Worm (Caenorhabditis elegans) whole organism, L2 larva: Measurements from ENCODE around the gene F01F1.15.
A peak's percentile ranks its signal among the peaks of the same experiment; 100 is the strongest.

ENCODE experiments used
- F13H6.1 ChIP-seq: sonication (generic microtip); optimal IDR thresholded peaks from 2 replicates; lab custom pipeline; 2016; ENCODE audit warnings: missing genetic modification characterization, missing compliant biosample characterization
- Y55F3AM.14 ChIP-seq: fragments of 200-800 bp; sonication (Bioruptor generic); optimal IDR thresholded peaks from 2 replicates; lab custom pipeline; 2018; ENCODE audit warnings: mild to moderate bottlenecking, missing genetic modification characterization, missing compliant biosample characterization
- ZK546.5 ChIP-seq: sonication (generic microtip); optimal IDR thresholded peaks from 2 replicates; lab custom pipeline; 2017; ENCODE audit warnings: missing biosample characterization, missing genetic modification characterization
- alr-1 ChIP-seq: fragments of 150-350 bp; optimal IDR thresholded peaks from 2 replicates; lab custom pipeline; 2014; ENCODE audit warnings: missing biosample characterization, missing genetic modification characterization
- aly-2 ChIP-seq: fragments of 150-350 bp; optimal IDR thresholded peaks from 2 replicates; lab custom pipeline; 2014; ENCODE audit warnings: missing biosample characterization, missing genetic modification characterization
- ama-1 ChIP-seq: fragments of 150-350 bp; optimal IDR thresholded peaks from 2 replicates; lab custom pipeline; 2018; ENCODE audit warnings: inconsistent platforms
- blmp-1 ChIP-seq: sonication (generic microtip); optimal IDR thresholded peaks from 2 replicates; lab custom pipeline; 2017; ENCODE audit warnings: missing genetic modification characterization, mild to moderate bottlenecking, missing compliant biosample characterization, antibody characterized with exemption, moderate library complexity; ENCODE audit not compliant: insufficient read depth
- crh-2 ChIP-seq: sonication (generic microtip); optimal IDR thresholded peaks from 2 replicates; lab custom pipeline; 2017; ENCODE audit warnings: missing biosample characterization, missing genetic modification characterization
- dmd-4 ChIP-seq: sonication (generic microtip); optimal IDR thresholded peaks from 2 replicates; lab custom pipeline; 2017; ENCODE audit warnings: missing biosample characterization, missing genetic modification characterization
- elt-1 ChIP-seq: fragments of 150-350 bp; optimal IDR thresholded peaks from 2 replicates; lab custom pipeline; 2014; ENCODE audit warnings: missing biosample characterization, missing genetic modification characterization
- fos-1 ChIP-seq: fragments of 150-350 bp; optimal IDR thresholded peaks from 2 replicates; lab custom pipeline; 2014; ENCODE audit warnings: missing biosample characterization, missing genetic modification characterization
- gmeb-1 ChIP-seq: fragments of 150-350 bp; optimal IDR thresholded peaks from 2 replicates; lab custom pipeline; 2014; ENCODE audit warnings: missing biosample characterization, missing genetic modification characterization
- lin-13 ChIP-seq: fragments of 150-350 bp; optimal IDR thresholded peaks from 2 replicates; lab custom pipeline; 2014; ENCODE audit warnings: missing biosample characterization, missing genetic modification reagents, missing genetic modification characterization
- lin-39 ChIP-seq: fragments of 150-350 bp; optimal IDR thresholded peaks from 2 replicates; lab custom pipeline; 2014; ENCODE audit warnings: missing biosample characterization, missing genetic modification reagents, missing genetic modification characterization
- lsy-2 ChIP-seq, 2 experiments: fragments of 150-350 bp in 1 of 2; sonication (generic microtip) in 1 of 2; optimal IDR thresholded peaks; 2 replicates each; lab custom pipeline; 2014 to 2017; ENCODE audit warnings: missing biosample characterization in 2 of 2, missing genetic modification characterization in 2 of 2
- mab-5 ChIP-seq: fragments of 150-350 bp; optimal IDR thresholded peaks from 2 replicates; lab custom pipeline; 2014; ENCODE audit warnings: missing biosample characterization, missing genetic modification characterization
- mdl-1 ChIP-seq, 2 experiments: fragments of 150-350 bp in 1 of 2; sonication (generic microtip) in 1 of 2; optimal IDR thresholded peaks; 2 replicates each; lab custom pipeline; 2017; ENCODE audit warnings: missing biosample characterization in 2 of 2, missing genetic modification characterization in 2 of 2
- nhr-12 ChIP-seq: fragments of 150-350 bp; optimal IDR thresholded peaks from 2 replicates; lab custom pipeline; 2014; ENCODE audit warnings: missing biosample characterization, missing genetic modification characterization
- nhr-129 ChIP-seq: fragments of 150-350 bp; optimal IDR thresholded peaks from 2 replicates; lab custom pipeline; 2014; ENCODE audit warnings: missing biosample characterization, missing genetic modification characterization
- nhr-21 ChIP-seq: fragments of 150-350 bp; optimal IDR thresholded peaks from 2 replicates; lab custom pipeline; 2014; ENCODE audit warnings: missing biosample characterization, missing genetic modification characterization
- nhr-237 ChIP-seq: fragments of 150-350 bp; optimal IDR thresholded peaks from 2 replicates; lab custom pipeline; 2014; ENCODE audit warnings: missing biosample characterization, missing genetic modification characterization
- nhr-25 ChIP-seq: fragments of 150-350 bp; sonication (generic microtip); optimal IDR thresholded peaks from 3 replicates; lab custom pipeline; 2014; ENCODE audit warnings: missing biosample characterization, missing genetic modification characterization
- nhr-6 ChIP-seq: fragments of 150-350 bp; optimal IDR thresholded peaks from 2 replicates; lab custom pipeline; 2014; ENCODE audit warnings: missing biosample characterization, missing genetic modification characterization
- nhr-77 ChIP-seq: fragments of 150-350 bp; optimal IDR thresholded peaks from 2 replicates; lab custom pipeline; 2014; ENCODE audit warnings: missing biosample characterization, missing genetic modification characterization
- sem-4 ChIP-seq: fragments of 150-350 bp; optimal IDR thresholded peaks from 2 replicates; lab custom pipeline; 2014; ENCODE audit warnings: missing biosample characterization, missing genetic modification reagents, missing genetic modification characterization
- skn-1 ChIP-seq: sonication (generic microtip); optimal IDR thresholded peaks from 2 replicates; lab custom pipeline; 2017; ENCODE audit warnings: missing biosample characterization, missing genetic modification characterization
- sma-3 ChIP-seq: sonication (generic microtip); optimal IDR thresholded peaks from 2 replicates; lab custom pipeline; 2016; ENCODE audit warnings: missing genetic modification reagents, missing genetic modification characterization, missing compliant biosample characterization
- sma-9 ChIP-seq, 2 experiments: fragments of 150-350 bp in 1 of 2; sonication (generic microtip) in 1 of 2; optimal IDR thresholded peaks; 2 replicates each; lab custom pipeline; 2014 to 2016; ENCODE audit warnings: missing genetic modification characterization in 2 of 2, mild to moderate bottlenecking in 1 of 2, missing biosample characterization in 1 of 2, missing compliant biosample characterization in 1 of 2, missing genetic modification reagents in 1 of 2, moderate library complexity in 1 of 2
- snpc-4 ChIP-seq: fragments of 150-350 bp; optimal IDR thresholded peaks from 2 replicates; lab custom pipeline; 2014; ENCODE audit warnings: missing biosample characterization, missing genetic modification characterization
- unc-39 ChIP-seq: fragments of 150-350 bp; optimal IDR thresholded peaks from 2 replicates; lab custom pipeline; 2014; ENCODE audit warnings: missing biosample characterization, missing genetic modification characterization
- unc-55 ChIP-seq: fragments of 150-350 bp; sonication (generic microtip); optimal IDR thresholded peaks from 3 replicates; lab custom pipeline; 2014; ENCODE audit warnings: missing biosample characterization, missing genetic modification reagents, missing genetic modification characterization
- unc-62 ChIP-seq: fragments of 150-350 bp; optimal IDR thresholded peaks from 2 replicates; lab custom pipeline; 2014; ENCODE audit warnings: missing biosample characterization, missing genetic modification reagents, missing genetic modification characterization
- zag-1 ChIP-seq: fragments of 150-350 bp; optimal IDR thresholded peaks from 2 replicates; lab custom pipeline; 2014; ENCODE audit warnings: missing biosample characterization, missing genetic modification characterization
- ztf-1 ChIP-seq: fragments of 200-800 bp; sonication (Bioruptor generic); conservative IDR thresholded peaks from 2 replicates; pipeline ENCODE4 v1.3.6; 2022; ENCODE audit warnings: missing genetic modification characterization, missing compliant biosample characterization
- ztf-11 ChIP-seq: sonication (generic microtip); optimal IDR thresholded peaks from 2 replicates; lab custom pipeline; 2017; ENCODE audit warnings: missing biosample characterization, missing genetic modification characterization
- ztf-4 ChIP-seq: fragments of 150-350 bp; optimal IDR thresholded peaks from 2 replicates; lab custom pipeline; 2014; ENCODE audit warnings: missing biosample characterization, missing genetic modification characterization

Gene F01F1.15

ce11 chrIII:5875705-5876104 is 6.4 kb upstream of the F01F1.15 start:
- TF ChIP-seq nhr-25 (tag; lab: Kevin White, UChicago) (no peak), lin-13 (GFP tag; lab: Kevin White, UChicago) (peak; percentile 5)

- TF ChIP-seq unc-62 (GFP tag; lab: Kevin White, UChicago), result no peak
- TF ChIP-seq mdl-1 (tag; optimal IDR thresholded peaks at IDR 0.05; lab: Kevin White, UChicago), result no peak
- TF ChIP-seq snpc-4 (tag; lab: Kevin White, UChicago), result no peak
- TF ChIP-seq sma-3, result no peak
- TF ChIP-seq zag-1, result no peak
- TF ChIP-seq Y55F3AM.14 (GFP tag; lab: Kevin White, UChicago), result no peak
- no peak for TF ChIP-seq nhr-25 (tag; lab: Kevin White, UChicago)
- TF ChIP-seq unc-39 (tag; lab: Kevin White, UChicago), result no peak
- TF ChIP-seq mab-5 (tag; lab: Kevin White, UChicago), result no peak
- no peak for TF ChIP-seq ztf-11 (tag; lab: Kevin White, UChicago)
- TF ChIP-seq nhr-77 (tag; lab: Kevin White, UChicago), result no peak
- no peak for TF ChIP-seq nhr-21 (tag; lab: Kevin White, UChicago)
- TF ChIP-seq, all 48 proteins: peak for 0
These were observed 6.0 kb upstream of the F01F1.15 start for ce11 chrIII:5875418-5875702.

- TF ChIP-seq aly-2 (tag; lab: Kevin White, UChicago) (no peak), alr-1 (tag; lab: Kevin White, UChicago) (no peak), nhr-12 (tag; lab: Kevin White, UChicago) (no peak), dmd-4 (tag; lab: Kevin White, UChicago) (no peak), nhr-129 (tag; lab: Kevin White, UChicago) (peak; percentile 6), F13H6.1 (tag; lab: Kevin White, UChicago) (no peak), lin-13 (GFP tag; lab: Kevin White, UChicago) (no peak)
These were observed 5.5 kb upstream of the F01F1.15 start for ce11 chrIII:5874664-5875417.

- TF ChIP-seq lin-13 (GFP tag; lab: Kevin White, UChicago) (peak; percentile 15), gmeb-1 (peak; percentile 68), sma-9 (GFP tag; optimal IDR thresholded peaks at IDR 0.05; lab: Kevin White, UChicago) (peak; percentile 74), sma-9 (tag; optimal IDR thresholded peaks at IDR 0.05; lab: Kevin White, UChicago) (no peak), lin-39 (no peak), F13H6.1 (tag; lab: Kevin White, UChicago) (no peak), nhr-12 (tag; lab: Kevin White, UChicago) (no peak), nhr-237 (tag; lab: Kevin White, UChicago) (no peak), unc-55 (GFP tag; lab: Kevin White, UChicago) (no peak), lsy-2 (tag; optimal IDR thresholded peaks at IDR 0.05; lab: Kevin White, UChicago) (peak in 1 of 2 experiments; percentile 56), nhr-25 (tag; lab: Kevin White, UChicago) (peak; percentile 56), ama-1 (lab: Kevin White, UChicago) (peak; percentile 87), skn-1 (tag; lab: Kevin White, UChicago) (peak; percentile 34), nhr-77 (tag; lab: Kevin White, UChicago) (no peak), ztf-4 (tag; lab: Kevin White, UChicago) (peak; percentile 57), mdl-1 (tag; optimal IDR thresholded peaks at IDR 0.05; lab: Kevin White, UChicago) (peak in 1 of 2 experiments; percentile 42), unc-39 (tag; lab: Kevin White, UChicago) (no peak), sem-4 (tag; lab: Kevin White, UChicago) (no peak), ztf-1 (no peak), crh-2 (tag; lab: Kevin White, UChicago) (peak; percentile 71), Y55F3AM.14 (GFP tag; lab: Kevin White, UChicago) (no peak), elt-1 (no peak), sma-3 (peak; percentile 79), fos-1 (tag; lab: Kevin White, UChicago) (peak; percentile 42), ztf-11 (tag; lab: Kevin White, UChicago) (no peak), zag-1 (no peak), unc-62 (GFP tag; lab: Kevin White, UChicago) (peak; percentile 34), blmp-1 (tag; lab: Kevin White, UChicago) (peak; percentile 65), nhr-6 (tag; lab: Kevin White, UChicago) (peak; percentile 31), nhr-21 (tag; lab: Kevin White, UChicago) (peak; percentile 96), ZK546.5 (tag; lab: Kevin White, UChicago) (no peak), nhr-129 (tag; lab: Kevin White, UChicago) (peak; percentile 77)
- TF ChIP-seq, all 48 proteins: peak for 17
These were observed 4.9 kb upstream of the F01F1.15 start for ce11 chrIII:5874263-5874662.
